Worm (Caenorhabditis elegans): ENCODE measurements around the gene aqp-12.
"Not testable (repeated sequence)": the region's sequence is repeated elsewhere in the genome, so short reads cannot be mapped to it uniquely, and the experiment has no call there.

- TF ChIP-seq ama-1 (optimal IDR thresholded peaks at IDR 0.05); dve-1 (tag; optimal IDR thresholded peaks at IDR 0.05); tbx-7 (tag; optimal IDR thresholded peaks at IDR 0.05); hlh-8 (tag; optimal IDR thresholded peaks at IDR 0.05); sox-2 (GFP tag; IDR thresholded peaks at IDR 0.05); lin-11 (tag; optimal IDR thresholded peaks at IDR 0.05); fax-1 (tag; optimal IDR thresholded peaks at IDR 0.05); nhr-11 (tag; optimal IDR thresholded peaks at IDR 0.05); pha-4 (tag; optimal IDR thresholded peaks at IDR 0.05); pag-3 (tag; optimal IDR thresholded peaks at IDR 0.05; ENCODE audit: borderline replicate concordance): not testable (repeated sequence)
Observed at ce11 chrII:12164539-12164938, 38.5 kb upstream of the aqp-12 start, which contains the start of gene Y57A10A.8.
